Worm (Caenorhabditis elegans): ENCODE data around the gene cutl-4.

- TF ChIP-seq blmp-1 (tag; optimal IDR thresholded peaks at IDR 0.05; ENCODE audit: insufficient read depth), result no peak
- TF ChIP-seq ama-1 (optimal IDR thresholded peaks at IDR 0.05), result no peak
- no peak for TF ChIP-seq elt-3 (tag; optimal IDR thresholded peaks at IDR 0.05)
- TF ChIP-seq mdl-1 (tag; optimal IDR thresholded peaks at IDR 0.05), result no peak
- no peak for TF ChIP-seq mab-5 (tag; optimal IDR thresholded peaks at IDR 0.05)
- no peak for TF ChIP-seq ceh-16 (tag; optimal IDR thresholded peaks at IDR 0.05)
- TF ChIP-seq unc-62 (GFP tag; optimal IDR thresholded peaks at IDR 0.05), result no peak
- no peak for TF ChIP-seq nhr-237 (tag; optimal IDR thresholded peaks at IDR 0.05)
- no peak for TF ChIP-seq ztf-1 (GFP tag; conservative IDR thresholded peaks at IDR 0.05)
- TF ChIP-seq fos-1 (tag; optimal IDR thresholded peaks at IDR 0.05), result no peak
- TF ChIP-seq lsy-2 (tag; optimal IDR thresholded peaks at IDR 0.05), result no peak
Observed at ce11 chrV:17690922-17691321, 48.8 kb downstream of the cutl-4 start, which contains the start of gene F59A1.13.

All from whole organism, L2 larva.